Worm (Caenorhabditis elegans) whole organism, late embryonic: ENCODE results near the gene Y51H7C.41.

ENCODE experiments used
- Y22D7AL.16 ChIP-seq: sonication (generic microtip); optimal IDR thresholded peaks from 2 replicates; lab custom pipeline; 2016; ENCODE audit warnings: missing genetic modification characterization, missing compliant biosample characterization
- ceh-45 ChIP-seq: fragments of 200-800 bp; sonication (Bioruptor generic); IDR thresholded peaks from 2 replicates; pipeline ENCODE4 v1.3.6; 2022; ENCODE audit warnings: missing genetic modification reagents, missing genetic modification characterization, missing compliant biosample characterization
- dve-1 ChIP-seq: sonication (generic microtip); optimal IDR thresholded peaks from 2 replicates; lab custom pipeline; 2017; ENCODE audit warnings: antibody characterized with exemption, mild to moderate bottlenecking, missing genetic modification characterization, missing compliant biosample characterization
- fax-1 ChIP-seq: sonication (generic microtip); optimal IDR thresholded peaks from 2 replicates; lab custom pipeline; 2016; ENCODE audit warnings: missing genotype, missing genetic modification characterization, missing compliant biosample characterization
- nhr-11 ChIP-seq: fragments of 150-350 bp; optimal IDR thresholded peaks from 2 replicates; lab custom pipeline; 2014; ENCODE audit warnings: missing biosample characterization, missing genetic modification characterization
- pha-4 ChIP-seq: fragments of 150-350 bp; optimal IDR thresholded peaks from 2 replicates; lab custom pipeline; 2018; ENCODE audit warnings: missing biosample characterization, missing genetic modification reagents, missing genetic modification characterization
- pros-1 ChIP-seq: fragments of 150-350 bp; optimal IDR thresholded peaks from 2 replicates; lab custom pipeline; 2014; ENCODE audit warnings: missing biosample characterization, missing genetic modification reagents, missing genetic modification characterization
- tbx-2 ChIP-seq: sonication (generic microtip); optimal IDR thresholded peaks from 2 replicates; lab custom pipeline; 2016; ENCODE audit warnings: missing genetic modification characterization, missing compliant biosample characterization

ce11 chrII:1420806-1421463 lies 17.8 kb downstream of the Y51H7C.41 start:
- no peak for TF ChIP-seq pha-4
- no peak for TF ChIP-seq tbx-2 (tag; lab: Kevin White, UChicago)
- no peak for TF ChIP-seq fax-1 (tag; lab: Kevin White, UChicago)
- TF ChIP-seq pros-1 (tag; lab: Kevin White, UChicago): no peak
- no peak for TF ChIP-seq dve-1
- no peak for TF ChIP-seq Y22D7AL.16
- no peak for TF ChIP-seq nhr-11 (tag; lab: Kevin White, UChicago)
- TF ChIP-seq ceh-45 (GFP tag; lab: Robert Waterston, UW): no peak
